Worm (Caenorhabditis elegans): Measurements from ENCODE around the gene blos-2.
"Not testable (repeated sequence)": the region's sequence is repeated elsewhere in the genome, so short reads cannot be mapped to it uniquely, and the experiment has no call there.

The blos-2 gene

DNA sequence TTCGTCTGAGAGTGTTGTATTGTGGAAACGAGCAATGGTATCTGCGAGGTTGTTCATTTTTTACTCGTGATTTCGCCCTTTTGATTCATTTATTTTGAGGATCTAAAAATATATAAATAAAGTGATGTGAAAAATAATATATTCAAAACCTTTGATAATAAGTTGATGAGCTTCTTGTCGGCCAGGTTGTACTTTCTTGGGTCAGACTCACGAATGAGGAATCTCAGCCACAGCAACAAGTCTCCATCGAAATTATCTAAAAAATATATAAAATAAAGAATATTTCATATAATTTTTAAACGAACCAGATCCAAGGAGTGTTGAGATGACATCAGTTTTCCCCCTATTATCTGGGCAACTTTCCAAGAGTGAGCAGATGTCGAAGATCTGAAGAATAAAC is 8.4 kb downstream of the blos-2 start, which contains the start of gene Y73B6BL.288:
Gene Y73B6BL.288 (minus strand): TSS at position 101 of the 400 bp plus-strand sequence.
- TF ChIP-seq klf-2 (GFP tag; conservative IDR thresholded peaks at IDR 0.05) (no peak), ztf-23 (GFP tag; IDR thresholded peaks at IDR 0.05) (no peak), ztf-29 (GFP tag; IDR thresholded peaks at IDR 0.05) (no peak), ref-1 (GFP tag; conservative IDR thresholded peaks at IDR 0.05) (no peak), T22C8.4 (GFP tag; IDR thresholded peaks at IDR 0.05) (no peak), tab-1 (GFP tag; IDR thresholded peaks at IDR 0.05) (no peak), med-1 (GFP tag; optimal IDR thresholded peaks at IDR 0.05; ENCODE audit: insufficient read depth) (no peak), cog-1 (tag; optimal IDR thresholded peaks at IDR 0.05) (no peak), flt-1 (GFP tag; IDR thresholded peaks at IDR 0.05) (no peak)

DNA sequence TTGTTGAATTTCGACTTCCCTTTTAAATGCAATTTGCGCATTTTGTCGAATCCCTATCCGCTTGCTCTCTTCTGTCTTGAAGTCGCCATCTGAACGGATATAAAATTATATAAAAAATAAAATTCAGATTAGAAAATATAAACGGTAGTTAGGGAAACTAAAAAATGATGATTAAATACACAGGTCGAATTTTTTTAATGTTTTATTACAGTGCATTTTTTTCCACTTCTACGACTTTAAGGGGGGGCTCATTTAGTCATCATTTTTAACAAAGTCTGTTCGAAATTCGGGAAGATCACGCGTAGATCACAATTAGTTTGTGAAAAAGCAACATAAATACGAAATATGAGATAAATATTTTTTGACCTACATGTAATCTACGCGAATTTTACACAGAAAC is 8.9 kb downstream of the blos-2 start, which contains the start of gene Y73B6BL.14:
Gene Y73B6BL.14 (minus strand): TSS at position 101 of the 400 bp plus-strand sequence.
- TF ChIP-seq ref-1 (GFP tag; conservative IDR thresholded peaks at IDR 0.05) (no peak), ztf-23 (GFP tag; IDR thresholded peaks at IDR 0.05) (no peak), T22C8.4 (GFP tag; IDR thresholded peaks at IDR 0.05) (no peak)

DNA sequence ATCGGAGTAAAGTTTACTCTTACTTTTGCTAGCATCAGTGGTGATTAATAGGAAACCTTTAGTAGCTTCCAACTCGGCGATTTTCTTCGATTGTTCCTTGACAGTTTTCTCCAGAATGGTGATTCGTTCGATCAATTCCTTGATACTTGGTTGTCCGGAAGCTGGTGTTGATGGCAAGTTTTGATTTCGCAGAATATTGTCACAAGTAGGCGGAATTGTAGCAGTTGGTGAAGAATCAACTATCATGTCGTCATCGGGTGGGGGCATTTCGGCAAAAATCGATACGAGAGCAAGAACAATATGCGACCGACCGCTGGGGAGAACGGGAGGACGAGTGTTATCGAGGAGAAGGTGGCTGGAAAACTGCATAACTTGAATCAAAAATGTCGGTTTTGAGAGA is 13.2 kb downstream of the blos-2 start, which contains the start of gene Y73B6BL.289:
Gene Y73B6BL.289 (plus strand): TSS at position 301 of the 400 bp plus-strand sequence.
- not testable (repeated sequence) for TF ChIP-seq flt-1 (GFP tag; IDR thresholded peaks at IDR 0.05); med-1 (GFP tag; optimal IDR thresholded peaks at IDR 0.05; ENCODE audit: insufficient read depth); tab-1 (GFP tag; IDR thresholded peaks at IDR 0.05)

DNA sequence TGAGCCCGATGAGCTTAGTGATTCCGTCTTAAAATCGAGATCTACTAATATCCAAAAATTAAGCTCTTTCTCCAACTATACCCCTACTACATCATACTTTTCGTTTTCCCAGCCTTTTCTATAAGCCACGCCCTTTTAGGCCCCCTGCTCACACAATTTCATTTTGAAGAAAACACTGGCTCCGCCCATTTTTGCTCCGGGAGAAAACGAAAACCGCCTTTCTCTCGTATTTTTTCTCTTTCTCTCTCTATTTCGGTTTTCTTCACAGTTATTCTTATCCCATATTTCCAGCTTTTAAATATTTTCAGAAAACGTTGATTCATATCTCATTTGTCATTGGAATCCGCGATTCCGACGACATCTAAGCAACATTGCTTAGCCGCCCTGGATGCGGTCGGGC is 27.7 kb downstream of the blos-2 start, which contains the start of gene Y73B6BL.47:
Gene Y73B6BL.47 (plus strand): TSS at position 301 of the 400 bp plus-strand sequence.
- TF ChIP-seq cog-1 (tag; optimal IDR thresholded peaks at IDR 0.05) (no peak), flt-1 (GFP tag; IDR thresholded peaks at IDR 0.05) (no peak), klf-2 (GFP tag; conservative IDR thresholded peaks at IDR 0.05) (no peak), ztf-29 (GFP tag; IDR thresholded peaks at IDR 0.05) (no peak), T22C8.4 (GFP tag; IDR thresholded peaks at IDR 0.05) (no peak), tab-1 (GFP tag; IDR thresholded peaks at IDR 0.05) (no peak), ztf-23 (GFP tag; IDR thresholded peaks at IDR 0.05) (no peak), ref-1 (GFP tag; conservative IDR thresholded peaks at IDR 0.05) (no peak), med-1 (GFP tag; optimal IDR thresholded peaks at IDR 0.05; ENCODE audit: insufficient read depth) (no peak)

DNA sequence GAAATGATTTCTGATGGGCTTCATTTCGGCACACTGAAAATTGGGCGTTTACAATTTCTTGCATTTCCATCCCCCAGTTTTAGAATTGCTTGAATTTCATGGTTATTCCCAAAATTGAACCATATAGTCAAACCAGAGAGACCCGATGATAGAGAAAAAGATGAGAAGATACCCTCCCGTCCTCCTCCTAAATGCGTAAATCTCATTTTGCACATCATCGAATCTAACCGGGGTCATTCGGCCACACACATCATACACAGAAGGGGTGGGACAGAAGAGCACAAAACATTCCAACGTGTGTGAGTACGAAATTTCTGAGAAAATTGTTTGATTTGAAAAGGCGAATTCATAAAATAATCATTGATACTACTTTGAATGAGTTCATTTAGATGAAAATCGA is 29.6 kb downstream of the blos-2 start:
- TF ChIP-seq T22C8.4 (GFP tag; IDR thresholded peaks at IDR 0.05) (no peak), flt-1 (GFP tag; IDR thresholded peaks at IDR 0.05) (0 out of 2 replicates have a peak, but pooled peaks have one; percentile 20)

DNA sequence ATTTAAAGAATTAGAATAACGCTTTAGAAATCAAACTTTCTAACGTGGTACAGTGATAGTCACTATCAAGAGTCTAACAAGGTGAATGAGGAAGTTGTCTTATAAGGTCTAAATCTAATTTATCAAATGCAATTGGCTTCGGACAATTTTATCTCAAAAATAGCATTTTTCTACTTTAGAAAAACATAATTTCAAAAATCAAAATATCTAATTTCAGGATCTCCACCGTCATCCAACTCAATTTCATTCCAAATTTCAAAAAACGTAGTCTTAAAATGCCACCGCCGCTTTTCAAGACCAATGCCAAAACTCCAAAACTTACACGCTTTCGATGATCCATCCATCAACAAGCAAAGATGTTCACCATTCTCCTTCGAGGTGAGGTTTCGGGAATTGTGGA is 31.0 kb downstream of the blos-2 start, which contains the start of gene Y73B6BL.270:
Gene Y73B6BL.270 (plus strand): TSS at position 301 of the 400 bp plus-strand sequence.
- no peak for TF ChIP-seq cog-1 (tag; optimal IDR thresholded peaks at IDR 0.05)
- no peak for TF ChIP-seq med-1 (GFP tag; optimal IDR thresholded peaks at IDR 0.05; ENCODE audit: insufficient read depth)

DNA sequence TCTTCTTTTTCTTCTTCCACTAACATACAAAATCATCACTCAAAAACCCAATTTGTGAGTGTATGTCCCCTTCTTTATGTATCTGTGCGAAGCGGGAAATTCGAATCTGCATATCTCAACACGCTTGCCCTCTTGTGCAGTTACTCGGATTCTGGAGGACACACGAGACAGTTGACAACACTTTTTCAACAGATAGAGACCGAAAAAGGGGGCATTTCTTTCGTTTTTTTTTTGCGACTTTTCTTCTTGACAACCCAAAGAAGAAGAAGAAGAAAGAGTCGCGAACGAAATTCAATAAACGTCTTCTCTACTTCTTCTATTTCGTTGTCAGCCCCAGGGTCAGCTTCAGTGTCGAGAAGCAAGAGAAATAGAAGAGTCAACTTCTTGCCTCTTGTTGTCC is 32.0 kb downstream of the blos-2 start:
- TF ChIP-seq cog-1 (tag; optimal IDR thresholded peaks at IDR 0.05) (no peak), T22C8.4 (GFP tag; IDR thresholded peaks at IDR 0.05) (no peak), klf-2 (GFP tag; conservative IDR thresholded peaks at IDR 0.05) (no peak), med-1 (GFP tag; optimal IDR thresholded peaks at IDR 0.05; ENCODE audit: insufficient read depth) (no peak), ref-1 (GFP tag; conservative IDR thresholded peaks at IDR 0.05) (no peak), tab-1 (GFP tag; IDR thresholded peaks at IDR 0.05) (no peak), ztf-23 (GFP tag; IDR thresholded peaks at IDR 0.05) (no peak), ztf-29 (GFP tag; IDR thresholded peaks at IDR 0.05) (no peak), flt-1 (GFP tag; IDR thresholded peaks at IDR 0.05) (no peak)

DNA sequence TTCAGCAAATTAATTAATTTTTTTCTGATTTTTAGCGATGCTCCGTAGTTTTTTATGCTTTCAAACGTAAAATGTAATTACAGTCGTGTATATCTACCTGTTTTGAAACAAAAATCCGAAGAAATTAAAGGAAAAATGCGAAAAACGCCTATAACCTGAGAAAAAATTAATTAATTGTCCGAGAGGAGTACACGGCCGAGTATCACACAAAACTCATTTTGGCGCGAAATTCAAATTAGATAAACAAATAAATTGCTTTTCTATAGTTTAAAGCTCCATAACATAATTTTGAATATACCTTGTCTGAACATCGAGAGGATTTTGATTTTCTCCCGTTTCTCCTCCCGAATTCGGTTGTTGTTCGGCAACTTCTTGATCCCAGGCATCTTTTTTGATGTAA is 35.5 kb downstream of the blos-2 start:
- no peak for TF ChIP-seq ref-1 (GFP tag; conservative IDR thresholded peaks at IDR 0.05)

DNA sequence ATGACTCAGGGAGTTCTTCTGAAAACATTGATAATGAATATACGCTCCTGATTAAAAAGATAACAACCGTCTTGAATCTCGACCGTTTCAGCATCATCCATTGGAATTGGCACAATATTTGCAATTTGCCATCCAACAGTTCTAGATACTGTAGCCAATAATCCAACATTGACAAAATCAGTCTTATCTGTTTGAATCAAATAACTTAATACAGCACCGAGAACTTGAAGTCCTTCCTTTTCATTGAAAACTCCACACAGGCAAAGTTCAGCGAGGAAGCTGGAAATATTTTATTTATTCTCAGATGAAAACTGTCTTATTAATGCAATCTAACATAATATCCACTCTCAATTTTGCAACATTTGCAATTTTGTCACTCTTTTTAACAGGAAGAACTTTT is 38.3 kb downstream of the blos-2 start:
- TF ChIP-seq ref-1 (GFP tag; conservative IDR thresholded peaks at IDR 0.05) (no peak), ztf-29 (GFP tag; IDR thresholded peaks at IDR 0.05) (no peak), T22C8.4 (GFP tag; IDR thresholded peaks at IDR 0.05) (no peak), cog-1 (tag; optimal IDR thresholded peaks at IDR 0.05) (no peak), med-1 (GFP tag; optimal IDR thresholded peaks at IDR 0.05; ENCODE audit: insufficient read depth) (no peak), flt-1 (GFP tag; IDR thresholded peaks at IDR 0.05) (no peak), ztf-23 (GFP tag; IDR thresholded peaks at IDR 0.05) (no peak), tab-1 (GFP tag; IDR thresholded peaks at IDR 0.05) (no peak), klf-2 (GFP tag; conservative IDR thresholded peaks at IDR 0.05) (no peak)

DNA sequence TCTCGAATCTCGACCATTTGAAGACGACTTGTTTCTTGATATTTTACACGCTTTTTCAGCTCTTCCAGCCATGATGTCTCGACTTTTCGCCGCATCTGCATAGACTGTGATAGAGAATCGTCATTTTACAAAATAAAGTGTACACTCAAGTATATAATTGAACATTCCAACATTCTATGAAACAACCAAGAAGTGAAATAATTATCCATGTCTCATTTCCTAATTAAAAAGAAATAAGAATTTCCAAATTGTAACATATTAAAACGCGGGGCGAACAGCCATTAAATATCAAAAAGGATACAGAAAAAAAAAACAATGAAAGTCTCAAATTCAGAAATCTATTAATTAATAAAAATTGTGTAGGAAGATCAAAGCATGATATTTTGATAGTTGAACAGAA is 39.0 kb downstream of the blos-2 start, which contains the start of gene smg-3:
Gene smg-3 (minus strand): TSS at position 101 of the 400 bp plus-strand sequence.
- TF ChIP-seq cog-1 (tag; optimal IDR thresholded peaks at IDR 0.05) (no peak), klf-2 (GFP tag; conservative IDR thresholded peaks at IDR 0.05) (no peak), flt-1 (GFP tag; IDR thresholded peaks at IDR 0.05) (no peak), ref-1 (GFP tag; conservative IDR thresholded peaks at IDR 0.05) (no peak)

DNA sequence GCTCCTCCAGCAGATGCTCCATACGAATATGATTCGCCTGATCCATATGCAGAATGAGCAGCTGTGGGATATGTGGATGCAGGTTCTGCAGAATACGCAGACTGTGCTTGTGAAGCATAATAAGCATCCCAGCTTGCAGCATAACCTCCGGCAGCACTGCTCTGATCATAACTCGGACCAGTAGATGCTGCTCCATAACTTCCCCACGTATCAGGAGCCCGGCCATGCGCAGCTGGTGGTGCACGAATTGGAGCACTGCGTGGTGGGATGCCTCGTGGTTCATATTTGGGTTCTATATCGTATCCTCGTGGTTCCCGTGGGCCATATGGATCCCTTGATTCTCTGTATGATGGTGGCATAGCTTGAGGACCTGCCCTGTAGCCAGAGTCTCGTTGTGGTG is 39.7 kb downstream of the blos-2 start:
- TF ChIP-seq ref-1 (GFP tag; conservative IDR thresholded peaks at IDR 0.05): no peak
- no peak for TF ChIP-seq flt-1 (GFP tag; IDR thresholded peaks at IDR 0.05)
